Worm (Caenorhabditis elegans): ENCODE measurements around the gene F46C8.8.

F46C8.8 gene

ce11 chrX:7548158-7548557 is 6.1 kb downstream of the F46C8.8 start, which contains the start of gene F46C8.1:
TSS of gene F46C8.1 (plus strand) at chrX:7548458.
- TF ChIP-seq mdl-1 (tag; optimal IDR thresholded peaks at IDR 0.05) (no peak), sem-4 (tag; optimal IDR thresholded peaks at IDR 0.05) (no peak), lin-11 (tag; optimal IDR thresholded peaks at IDR 0.05) (no peak), nhr-12 (tag; optimal IDR thresholded peaks at IDR 0.05) (no peak), nhr-237 (tag; optimal IDR thresholded peaks at IDR 0.05) (no peak), ZK546.5 (tag; optimal IDR thresholded peaks at IDR 0.05) (no peak), sma-9 (GFP tag; optimal IDR thresholded peaks at IDR 0.05) (no peak), sma-9 (tag; optimal IDR thresholded peaks at IDR 0.05) (no peak)

ce11 chrX:7547696-7548095 is 6.5 kb downstream of the F46C8.8 start:
- TF ChIP-seq ama-1 (optimal IDR thresholded peaks at IDR 0.05) (no peak), ceh-16 (tag; optimal IDR thresholded peaks at IDR 0.05) (no peak), nhr-6 (tag; optimal IDR thresholded peaks at IDR 0.05) (no peak), elt-3 (tag; optimal IDR thresholded peaks at IDR 0.05) (no peak), nhr-12 (tag; optimal IDR thresholded peaks at IDR 0.05) (no peak), nhr-237 (tag; optimal IDR thresholded peaks at IDR 0.05) (no peak), unc-55 (GFP tag; optimal IDR thresholded peaks at IDR 0.05) (no peak), ZK546.5 (tag; optimal IDR thresholded peaks at IDR 0.05) (no peak), egl-27 (tag; optimal IDR thresholded peaks at IDR 0.05) (no peak), mab-5 (tag; optimal IDR thresholded peaks at IDR 0.05) (no peak), ztf-11 (tag; optimal IDR thresholded peaks at IDR 0.05) (no peak), lin-39 (tag; optimal IDR thresholded peaks at IDR 0.05) (no peak), mdl-1 (tag; optimal IDR thresholded peaks at IDR 0.05) (no peak)

- no peak for TF ChIP-seq sem-4 (tag; optimal IDR thresholded peaks at IDR 0.05)
- TF ChIP-seq nhr-11 (tag; optimal IDR thresholded peaks at IDR 0.05): no peak
- no peak for TF ChIP-seq egl-27 (tag; optimal IDR thresholded peaks at IDR 0.05)
- no peak for TF ChIP-seq nhr-21 (tag; optimal IDR thresholded peaks at IDR 0.05)
- no peak for TF ChIP-seq crh-2 (tag; optimal IDR thresholded peaks at IDR 0.05)
- no peak for TF ChIP-seq sma-3 (GFP tag; optimal IDR thresholded peaks at IDR 0.05)
- TF ChIP-seq nhr-77 (tag; optimal IDR thresholded peaks at IDR 0.05): no peak
- no peak for TF ChIP-seq lsy-2 (tag; optimal IDR thresholded peaks at IDR 0.05)
- TF ChIP-seq nhr-129 (tag; optimal IDR thresholded peaks at IDR 0.05): no peak
- no peak for TF ChIP-seq ceh-16 (tag; optimal IDR thresholded peaks at IDR 0.05)
- no peak for TF ChIP-seq alr-1 (tag; optimal IDR thresholded peaks at IDR 0.05)
- no peak for TF ChIP-seq zag-1 (tag; optimal IDR thresholded peaks at IDR 0.05)
Observed at ce11 chrX:7546509-7546908, 7.7 kb downstream of the F46C8.8 start, which contains the start of gene col-174. TSS of gene col-174 (plus strand) at chrX:7546809.

- no peak for TF ChIP-seq sem-4 (tag; optimal IDR thresholded peaks at IDR 0.05)
- TF ChIP-seq ZK546.5 (tag; optimal IDR thresholded peaks at IDR 0.05): no peak
- no peak for TF ChIP-seq ceh-16 (tag; optimal IDR thresholded peaks at IDR 0.05)
- no peak for TF ChIP-seq nhr-77 (tag; optimal IDR thresholded peaks at IDR 0.05)
- TF ChIP-seq F13H6.1 (tag; optimal IDR thresholded peaks at IDR 0.05): no peak
- no peak for TF ChIP-seq ztf-1 (GFP tag; conservative IDR thresholded peaks at IDR 0.05)
- no peak for TF ChIP-seq unc-62 (GFP tag; optimal IDR thresholded peaks at IDR 0.05)
- TF ChIP-seq nhr-25 (tag; optimal IDR thresholded peaks at IDR 0.05): no peak
- TF ChIP-seq zag-1 (tag; optimal IDR thresholded peaks at IDR 0.05): no peak
- no peak for TF ChIP-seq egl-27 (tag; optimal IDR thresholded peaks at IDR 0.05)
- no peak for TF ChIP-seq ztf-11 (tag; optimal IDR thresholded peaks at IDR 0.05)
- no peak for TF ChIP-seq ama-1 (optimal IDR thresholded peaks at IDR 0.05)
- no peak for TF ChIP-seq skn-1 (tag; optimal IDR thresholded peaks at IDR 0.05)
- no peak for TF ChIP-seq lin-13 (GFP tag; optimal IDR thresholded peaks at IDR 0.05)
- no peak for TF ChIP-seq dmd-4 (tag; optimal IDR thresholded peaks at IDR 0.05)
- no peak for TF ChIP-seq peb-1 (tag; optimal IDR thresholded peaks at IDR 0.05)
- TF ChIP-seq blmp-1 (tag; optimal IDR thresholded peaks at IDR 0.05; ENCODE audit: insufficient read depth): no peak
- TF ChIP-seq lin-11 (tag; optimal IDR thresholded peaks at IDR 0.05): no peak
Observed at ce11 chrX:7541078-7541477, 13.1 kb downstream of the F46C8.8 start.

- TF ChIP-seq ceh-16 (tag; optimal IDR thresholded peaks at IDR 0.05) (no peak), ztf-1 (GFP tag; conservative IDR thresholded peaks at IDR 0.05) (no peak), sma-9 (GFP tag; optimal IDR thresholded peaks at IDR 0.05) (no peak), sma-9 (tag; optimal IDR thresholded peaks at IDR 0.05) (no peak), snpc-4 (tag; optimal IDR thresholded peaks at IDR 0.05) (no peak), elt-1 (tag; optimal IDR thresholded peaks at IDR 0.05) (no peak), nhr-12 (tag; optimal IDR thresholded peaks at IDR 0.05) (no peak), nhr-77 (tag; optimal IDR thresholded peaks at IDR 0.05) (no peak), Y55F3AM.14 (GFP tag; optimal IDR thresholded peaks at IDR 0.05) (no peak), zag-1 (tag; optimal IDR thresholded peaks at IDR 0.05) (no peak), unc-62 (GFP tag; optimal IDR thresholded peaks at IDR 0.05) (no peak), nhr-237 (tag; optimal IDR thresholded peaks at IDR 0.05) (no peak), lin-13 (GFP tag; optimal IDR thresholded peaks at IDR 0.05) (no peak), alr-1 (tag; optimal IDR thresholded peaks at IDR 0.05) (no peak), sem-4 (tag; optimal IDR thresholded peaks at IDR 0.05) (no peak), fos-1 (tag; optimal IDR thresholded peaks at IDR 0.05) (no peak), crh-2 (tag; optimal IDR thresholded peaks at IDR 0.05) (no peak), lsy-2 (tag; optimal IDR thresholded peaks at IDR 0.05) (no peak)
Observed at ce11 chrX:7540033-7540432, 14.2 kb downstream of the F46C8.8 start, which contains the start of gene glb-16. TSS of gene glb-16 (minus strand) at chrX:7540133.

Data from whole organism, L2 larva.